Fruit fly (Drosophila melanogaster): ENCODE measurements around the gene Cyt-c-p.

- TF ChIP-seq insv (optimal IDR thresholded peaks at IDR 0.05) (no peak), ttk (optimal IDR thresholded peaks at IDR 0.05) (no peak), Sin3A (optimal IDR thresholded peaks at IDR 0.05) (no peak), psq (optimal IDR thresholded peaks at IDR 0.05) (no peak), h (optimal IDR thresholded peaks at IDR 0.05) (no peak), Myc (optimal IDR thresholded peaks at IDR 0.05) (no peak)
Observed at dm6 chr2L:16713929-16714328, 5.8 kb upstream of the Cyt-c-p start.
